Fruit fly (Drosophila melanogaster) whole organism, adult: ENCODE results near the gene qless.

Experiments
- CG11617 ChIP-seq: fragments of 200-800 bp; sonication (Bioruptor generic); optimal IDR thresholded peaks from 2 replicates; lab custom pipeline; 2017; ENCODE audit warnings: mild to moderate bottlenecking, missing biosample characterization, missing genetic modification reagents, missing genetic modification characterization
- CG12768 ChIP-seq: fragments of 200-800 bp; sonication (Bioruptor generic); optimal IDR thresholded peaks from 2 replicates; lab custom pipeline; 2017; ENCODE audit warnings: missing biosample characterization, missing genetic modification characterization, mild to moderate bottlenecking, moderate library complexity, missing genetic modification reagents
- CG14711 ChIP-seq: fragments of 200-800 bp; sonication (Bioruptor generic); optimal IDR thresholded peaks from 2 replicates; lab custom pipeline; 2018; ENCODE audit warnings: missing biosample characterization, mild to moderate bottlenecking, missing genetic modification characterization, moderate library complexity
- CG1620 ChIP-seq: fragments of 200-800 bp; sonication (Bioruptor generic); optimal IDR thresholded peaks from 2 replicates; lab custom pipeline; 2016; ENCODE audit warnings: missing biosample characterization, missing genetic modification characterization
- CG33017 ChIP-seq: fragments of 200-800 bp; sonication (Bioruptor generic); optimal IDR thresholded peaks from 2 replicates; lab custom pipeline; 2018; ENCODE audit warnings: missing biosample characterization, mild to moderate bottlenecking, missing genetic modification characterization, moderate library complexity
- CG5204 ChIP-seq: fragments of 200-800 bp; sonication (Bioruptor generic); optimal IDR thresholded peaks from 2 replicates; lab custom pipeline; 2016; ENCODE audit warnings: missing biosample characterization, missing genetic modification characterization
- CG7045 ChIP-seq: fragments of 200-800 bp; sonication (Bioruptor generic); optimal IDR thresholded peaks from 2 replicates; lab custom pipeline; 2017; ENCODE audit warnings: missing biosample characterization, mild to moderate bottlenecking, missing genetic modification characterization
- CG7101 ChIP-seq: fragments of 200-800 bp; sonication (Bioruptor generic); optimal IDR thresholded peaks from 2 replicates; lab custom pipeline; 2018; ENCODE audit warnings: missing biosample characterization, mild to moderate bottlenecking, missing genetic modification characterization, moderate library complexity
- Clk ChIP-seq: fragments of 200-800 bp; sonication (Bioruptor generic); optimal IDR thresholded peaks from 2 replicates; lab custom pipeline; 2017; ENCODE audit warnings: missing biosample characterization, missing genetic modification characterization
- Crg-1 ChIP-seq: fragments of 200-800 bp; sonication (Bioruptor generic); optimal IDR thresholded peaks from 2 replicates; lab custom pipeline; 2016; ENCODE audit warnings: missing biosample characterization, missing genetic modification characterization
- Hr96 ChIP-seq: fragments of 200-800 bp; sonication (Bioruptor generic); optimal IDR thresholded peaks from 2 replicates; lab custom pipeline; 2016; ENCODE audit warnings: missing biosample characterization, missing genetic modification characterization
- Mnt ChIP-seq: fragments of 200-800 bp; sonication (Bioruptor generic); optimal IDR thresholded peaks from 2 replicates; lab custom pipeline; 2016; ENCODE audit warnings: missing biosample characterization, mild to moderate bottlenecking, missing genetic modification characterization
- bab1 ChIP-seq: fragments of 200-800 bp; sonication (Bioruptor generic); optimal IDR thresholded peaks from 3 replicates; lab custom pipeline; 2019; ENCODE audit warnings: missing biosample characterization, mild to moderate bottlenecking, missing genetic modification characterization, moderate library complexity
- cic ChIP-seq: fragments of 200-800 bp; sonication (Bioruptor generic); optimal IDR thresholded peaks from 2 replicates; lab custom pipeline; 2017; ENCODE audit warnings: missing biosample characterization, mild to moderate bottlenecking, missing genetic modification characterization, moderate library complexity
- cnc ChIP-seq, 2 experiments: fragments of >200 bp; optimal IDR thresholded peaks; 2 replicates each; lab custom pipeline; 2017
- kay ChIP-seq: fragments of 200-800 bp; sonication (Bioruptor generic); peaks from one replicate; lab custom pipeline; 2016; ENCODE audit warnings: missing biosample characterization, missing genetic modification characterization, borderline replicate concordance
- ovo ChIP-seq: fragments of 200-800 bp; sonication (Bioruptor generic); optimal IDR thresholded peaks from 2 replicates; lab custom pipeline; 2016; ENCODE audit warnings: missing biosample characterization, missing genetic modification characterization
- pad ChIP-seq: fragments of 200-800 bp; sonication (Bioruptor generic); optimal IDR thresholded peaks from 3 replicates; lab custom pipeline; 2017; ENCODE audit warnings: missing biosample characterization, missing genetic modification characterization, mild to moderate bottlenecking, moderate library complexity, missing genetic modification reagents
- tj ChIP-seq: fragments of 200-800 bp; sonication (Bioruptor generic); optimal IDR thresholded peaks from 3 replicates; lab custom pipeline; 2017; ENCODE audit warnings: missing biosample characterization, mild to moderate bottlenecking, missing genetic modification characterization, moderate library complexity
- toe ChIP-seq: fragments of 200-800 bp; sonication (Bioruptor generic); optimal IDR thresholded peaks from 2 replicates; lab custom pipeline; 2016; ENCODE audit warnings: missing biosample characterization, missing genetic modification characterization

Gene qless

DNA sequence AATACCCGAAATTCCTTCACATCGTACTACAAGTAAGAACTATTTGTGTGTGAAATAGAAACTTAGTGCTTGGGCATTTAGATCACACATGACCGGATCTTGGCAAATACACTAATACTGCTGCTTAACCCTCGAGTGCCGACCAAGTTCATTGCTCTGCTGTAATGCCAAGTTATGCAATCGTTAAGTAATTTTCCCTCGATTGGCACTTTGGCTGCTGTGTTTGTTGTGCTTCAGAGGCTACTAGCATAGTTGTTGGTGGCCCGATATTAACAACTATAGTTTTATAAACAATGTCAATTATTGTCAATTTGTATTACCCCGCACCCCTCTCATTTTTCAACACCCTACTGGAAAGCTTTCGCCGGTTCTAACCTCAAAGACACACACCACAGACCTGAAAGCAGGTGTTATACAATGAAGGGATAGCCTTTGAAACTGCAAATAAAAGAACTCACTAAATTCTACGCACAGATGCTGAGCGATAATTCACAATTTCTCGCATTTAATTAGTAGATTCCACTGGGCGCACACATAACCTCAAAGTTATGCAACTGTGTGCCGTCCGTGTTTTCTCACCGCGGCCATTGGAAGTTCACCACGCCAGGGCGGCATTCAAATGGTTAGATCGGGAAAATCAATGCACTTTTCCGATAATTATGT, 34.1 kb downstream of the qless start:
- TF ChIP-seq CG12768 (GFP tag; lab: Kevin White, UChicago) (peak; percentile 56), CG5204 (GFP tag; lab: Kevin White, UChicago) (no peak), CG7101 (tag; lab: Kevin White, UChicago) (peak; percentile 0), CG33017 (tag; lab: Kevin White, UChicago) (peak; percentile 37), CG11617 (GFP tag; lab: Kevin White, UChicago) (peak; percentile 64), CG1620 (peak; percentile 7), pad (peak; percentile 34), cic (peak; percentile 37), ovo (GFP tag; lab: Kevin White, UChicago) (peak; percentile 49), cnc (optimal IDR thresholded peaks at IDR 0.05; lab: Kevin White, UChicago) (no peak), toe (GFP tag; lab: Kevin White, UChicago) (no peak), CG7045 (no peak), tj (GFP tag; lab: Kevin White, UChicago) (peak; percentile 35), CG14711 (tag; lab: Kevin White, UChicago) (no peak), bab1 (GFP tag; lab: Kevin White, UChicago) (peak; percentile 42), Hr96 (GFP tag; lab: Kevin White, UChicago) (no peak), kay (GFP tag; lab: Kevin White, UChicago) (no peak), Crg-1 (peak; percentile 21), Clk (GFP tag; lab: Kevin White, UChicago) (peak; percentile 15), Mnt (GFP tag; lab: Kevin White, UChicago) (peak; percentile 71)

DNA sequence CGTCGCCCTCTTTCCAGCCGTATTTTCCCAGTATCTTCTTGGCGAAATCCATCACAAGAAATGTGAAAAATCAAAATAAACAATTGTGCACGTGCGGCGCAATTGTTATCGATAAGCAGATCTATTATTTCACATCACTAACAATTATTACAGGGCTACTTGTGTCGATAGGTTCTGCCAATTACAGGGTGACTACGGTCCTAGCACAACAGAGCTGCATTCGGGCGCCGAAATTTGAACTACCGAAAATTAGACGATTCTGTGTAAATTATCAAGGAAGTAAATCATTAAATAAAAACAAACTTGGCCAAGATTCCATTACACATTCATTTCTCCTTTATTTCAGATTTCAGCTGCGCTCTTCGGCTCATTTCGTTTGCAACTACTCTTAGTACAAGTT, 36.6 kb downstream of the qless start, which contains the start of gene CG15561:
TSS of gene CG15561 (minus strand) at position 113 of the 400 bp plus-strand sequence.
- TF ChIP-seq CG11617 (GFP tag; lab: Kevin White, UChicago): no peak
- TF ChIP-seq Hr96 (GFP tag; lab: Kevin White, UChicago): no peak
- TF ChIP-seq tj (GFP tag; lab: Kevin White, UChicago): peak; percentile 21
- TF ChIP-seq Mnt (GFP tag; lab: Kevin White, UChicago): peak; percentile 100
- peak; percentile 60 for TF ChIP-seq Crg-1
- TF ChIP-seq pad: peak; percentile 39
- TF ChIP-seq CG14711 (tag; lab: Kevin White, UChicago): peak; percentile 34
- TF ChIP-seq CG12768 (GFP tag; lab: Kevin White, UChicago): no peak
- TF ChIP-seq cic: peak; percentile 28
- peak; percentile 23 for TF ChIP-seq CG1620
- TF ChIP-seq CG7101 (tag; lab: Kevin White, UChicago): peak; percentile 46
- TF ChIP-seq bab1 (GFP tag; lab: Kevin White, UChicago): peak; percentile 86

DNA sequence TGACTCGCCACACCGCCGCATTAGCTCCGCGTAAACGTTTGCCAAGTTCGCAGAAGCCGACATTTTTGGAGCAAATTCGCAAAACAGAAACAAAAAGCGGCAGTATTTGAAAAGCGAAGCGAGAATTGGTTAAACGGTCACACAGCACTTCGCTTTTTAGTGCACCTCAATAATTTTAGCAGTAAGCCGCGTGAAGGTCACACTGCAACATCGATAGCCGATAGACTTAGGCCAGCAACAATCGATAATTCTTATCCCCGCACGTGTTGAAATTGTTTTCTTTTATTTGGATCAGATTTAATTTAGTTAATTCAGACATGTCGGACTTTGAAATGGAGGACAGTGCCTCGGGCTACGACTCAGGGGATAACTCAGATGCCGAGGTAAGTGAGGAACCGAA, 39.2 kb downstream of the qless start, which contains the start of the genes Zwilch and CG1542:
TSS of gene Zwilch (minus strand) at position 150 of the 400 bp plus-strand sequence.
TSS of gene CG1542 (plus strand) at position 232 of the 400 bp plus-strand sequence.
- peak; percentile 35 for TF ChIP-seq bab1 (GFP tag; lab: Kevin White, UChicago)
- peak; percentile 98 for TF ChIP-seq Mnt (GFP tag; lab: Kevin White, UChicago)
- no peak for TF ChIP-seq pad

DNA sequence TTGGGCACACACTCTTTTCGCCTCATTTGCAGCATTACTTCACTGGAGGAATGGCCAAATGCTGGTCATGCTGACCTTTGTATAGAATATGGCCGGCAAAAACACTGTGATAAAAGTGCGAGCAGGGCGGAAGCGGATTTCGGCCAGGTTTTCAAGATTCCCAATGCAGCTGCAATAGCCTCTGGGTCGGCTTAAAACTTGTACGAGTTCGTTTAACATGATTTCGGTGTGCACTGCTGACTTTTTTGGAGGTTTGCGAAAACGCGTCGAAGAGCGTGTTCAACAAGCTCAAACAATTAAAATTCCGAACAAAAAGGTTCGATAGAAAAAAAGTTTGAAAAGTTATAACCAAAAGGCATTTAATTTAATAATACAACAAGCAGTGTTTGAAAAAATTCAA, 41.8 kb downstream of the qless start, which contains the start of gene chp:
TSS of gene chp (minus strand) at position 101 of the 400 bp plus-strand sequence.
- no peak for TF ChIP-seq tj (GFP tag; lab: Kevin White, UChicago)
- TF ChIP-seq CG11617 (GFP tag; lab: Kevin White, UChicago): no peak
- TF ChIP-seq cic: no peak
- TF ChIP-seq pad: no peak
- no peak for TF ChIP-seq CG5204 (GFP tag; lab: Kevin White, UChicago)
- no peak for TF ChIP-seq CG1620
- TF ChIP-seq CG33017 (tag; lab: Kevin White, UChicago): no peak

DNA sequence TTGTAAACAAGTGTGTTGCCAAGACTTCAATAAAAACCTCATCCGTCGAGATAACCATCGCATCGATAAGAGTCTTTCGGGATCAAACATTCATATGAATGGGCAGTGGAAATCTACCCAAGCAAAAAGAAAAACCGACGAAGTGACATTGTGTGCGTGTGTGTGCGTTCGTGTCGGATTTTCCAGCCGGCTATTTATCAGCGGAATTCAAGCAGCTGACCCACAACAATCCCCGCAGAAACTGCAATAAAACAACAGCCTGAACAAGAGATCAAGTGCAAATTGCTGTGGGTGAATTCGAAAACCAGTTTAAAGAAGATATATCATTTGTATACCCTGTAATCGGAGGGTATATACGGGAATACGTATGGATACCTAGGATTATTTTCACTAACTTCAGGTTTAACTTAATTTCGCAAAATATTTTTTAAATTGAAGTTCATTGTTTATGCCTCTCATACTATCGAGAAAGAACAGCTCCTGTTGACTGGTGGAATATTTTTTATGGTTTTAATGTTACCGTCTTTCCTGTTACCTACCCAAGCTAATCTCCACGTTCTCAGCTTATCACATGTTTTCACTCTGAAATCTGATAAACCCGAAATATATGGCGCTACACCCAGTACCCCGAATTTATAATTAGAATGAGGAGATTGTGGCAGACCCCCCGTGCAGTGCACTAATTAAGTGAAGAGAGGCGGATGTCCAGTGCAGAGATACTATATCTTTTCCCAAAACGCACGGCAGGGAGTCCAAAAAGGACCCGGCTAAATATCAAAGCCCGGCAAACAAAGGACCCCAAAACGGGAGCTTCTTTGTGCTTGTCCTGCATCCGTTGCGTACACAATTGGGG, 55.0 kb downstream of the qless start:
- TF ChIP-seq pad (no peak), cnc (optimal IDR thresholded peaks at IDR 0.05; lab: Kevin White, UChicago) (no peak), Hr96 (GFP tag; lab: Kevin White, UChicago) (no peak), toe (GFP tag; lab: Kevin White, UChicago) (no peak), CG11617 (GFP tag; lab: Kevin White, UChicago) (no peak), CG5204 (GFP tag; lab: Kevin White, UChicago) (no peak), cic (no peak), ovo (GFP tag; lab: Kevin White, UChicago) (no peak), Crg-1 (no peak), bab1 (GFP tag; lab: Kevin White, UChicago) (no peak), CG14711 (tag; lab: Kevin White, UChicago) (no peak), CG7045 (no peak), kay (GFP tag; lab: Kevin White, UChicago) (no peak), Mnt (GFP tag; lab: Kevin White, UChicago) (no peak), CG33017 (tag; lab: Kevin White, UChicago) (no peak)

DNA sequence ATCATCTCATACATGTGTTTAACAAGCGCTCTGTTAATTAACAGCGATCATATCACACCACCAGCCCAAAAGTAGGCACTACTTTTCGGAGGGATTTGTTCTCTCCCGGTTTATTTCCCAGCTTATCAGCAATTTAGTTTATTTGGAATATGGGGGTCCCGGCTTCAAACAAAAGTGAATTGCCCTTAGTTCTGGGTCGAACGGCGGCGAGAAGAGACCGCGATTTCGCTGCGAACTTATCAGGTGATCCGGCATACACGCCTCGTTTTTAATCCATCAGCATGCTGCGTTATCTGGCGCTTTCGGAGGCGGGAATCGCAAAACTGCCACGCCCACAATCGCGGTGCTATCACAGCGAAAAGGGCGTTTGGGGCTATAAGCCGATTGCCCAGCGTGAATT, 55.7 kb downstream of the qless start, which contains the start of gene CG1544:
TSS of gene CG1544 (plus strand) at position 186 of the 400 bp plus-strand sequence.
- TF ChIP-seq pad: no peak
- no peak for TF ChIP-seq CG7045
- TF ChIP-seq cnc (optimal IDR thresholded peaks at IDR 0.05; lab: Kevin White, UChicago): no peak
- peak; percentile 61 for TF ChIP-seq cic
- no peak for TF ChIP-seq CG1620
- TF ChIP-seq bab1 (GFP tag; lab: Kevin White, UChicago): peak; percentile 61
- no peak for TF ChIP-seq CG5204 (GFP tag; lab: Kevin White, UChicago)
- TF ChIP-seq CG12768 (GFP tag; lab: Kevin White, UChicago): peak; percentile 22
- TF ChIP-seq Hr96 (GFP tag; lab: Kevin White, UChicago): no peak
- TF ChIP-seq CG11617 (GFP tag; lab: Kevin White, UChicago): no peak
- TF ChIP-seq kay (GFP tag; lab: Kevin White, UChicago): no peak
- no peak for TF ChIP-seq CG7101 (tag; lab: Kevin White, UChicago)
- no peak for TF ChIP-seq ovo (GFP tag; lab: Kevin White, UChicago)
- TF ChIP-seq Crg-1: no peak
- peak; percentile 53 for TF ChIP-seq Mnt (GFP tag; lab: Kevin White, UChicago)
- peak; percentile 27 for TF ChIP-seq tj (GFP tag; lab: Kevin White, UChicago)
- no peak for TF ChIP-seq CG33017 (tag; lab: Kevin White, UChicago)
- TF ChIP-seq CG14711 (tag; lab: Kevin White, UChicago): no peak
- no peak for TF ChIP-seq Clk (GFP tag; lab: Kevin White, UChicago)
- TF ChIP-seq toe (GFP tag; lab: Kevin White, UChicago): no peak
